Worm (Caenorhabditis elegans) whole organism, L1 larva: ENCODE measurements around the gene natc-2.
A peak's percentile ranks its signal among the peaks of the same experiment; 100 is the strongest.

Experiments used
- C04F5.9 ChIP-seq: sonication (generic microtip); optimal IDR thresholded peaks from 2 replicates; lab custom pipeline; 2016; ENCODE audit warnings: missing genetic modification characterization, missing compliant biosample characterization
- C34B4.2 ChIP-seq: sonication (generic microtip); optimal IDR thresholded peaks from 2 replicates; lab custom pipeline; 2017; ENCODE audit warnings: mild to moderate bottlenecking, missing genetic modification characterization, missing compliant biosample characterization
- F16B12.6 ChIP-seq: fragments of 150-350 bp; optimal IDR thresholded peaks from 2 replicates; lab custom pipeline; 2014; ENCODE audit warnings: missing biosample characterization, missing genetic modification characterization
- aha-1 ChIP-seq: fragments of 150-350 bp; optimal IDR thresholded peaks from 2 replicates; lab custom pipeline; 2014; ENCODE audit warnings: missing biosample characterization, missing genetic modification characterization
- alr-1 ChIP-seq: fragments of 200-800 bp; sonication (Bioruptor generic); optimal IDR thresholded peaks from 2 replicates; lab custom pipeline; 2018; ENCODE audit warnings: borderline replicate concordance, mild to moderate bottlenecking, missing genetic modification characterization, missing compliant biosample characterization
- aly-2 ChIP-seq: fragments of 150-350 bp; optimal IDR thresholded peaks from 2 replicates; lab custom pipeline; 2014; ENCODE audit warnings: missing biosample characterization, missing genetic modification characterization
- ceh-8 ChIP-seq: fragments of 200-800 bp; sonication (Bioruptor generic); optimal IDR thresholded peaks from 2 replicates; lab custom pipeline; 2018; ENCODE audit warnings: mild to moderate bottlenecking, missing genetic modification characterization, moderate library complexity, missing compliant biosample characterization
- ceh-82 ChIP-seq, 3 experiments: fragments of 150-350 bp in 1 of 3; sonication (generic microtip) in 2 of 3; optimal IDR thresholded peaks; 2 replicates each; lab custom pipeline; 2014 to 2017; ENCODE audit warnings: missing biosample characterization in 3 of 3, missing genetic modification characterization in 3 of 3
- ceh-90 ChIP-seq: sonication (generic microtip); optimal IDR thresholded peaks from 2 replicates; lab custom pipeline; 2016; ENCODE audit warnings: missing genetic modification characterization, missing compliant biosample characterization
- ces-1 ChIP-seq: fragments of 150-350 bp; optimal IDR thresholded peaks from 2 replicates; lab custom pipeline; 2014; ENCODE audit warnings: missing biosample characterization, missing genetic modification reagents, missing genetic modification characterization
- dpl-1 ChIP-seq, 3 experiments: fragments of 150-350 bp in 2 of 3; sonication (generic microtip) in 1 of 3; optimal IDR thresholded peaks; 2 replicates each; lab custom pipeline; 2014 to 2017; ENCODE audit warnings: missing biosample characterization in 3 of 3, missing genetic modification characterization in 3 of 3, missing genetic modification reagents in 3 of 3
- dsc-1 ChIP-seq: sonication (generic microtip); optimal IDR thresholded peaks from 2 replicates; lab custom pipeline; 2016; ENCODE audit warnings: mild to moderate bottlenecking, missing genetic modification characterization, missing compliant biosample characterization
- elt-2 ChIP-seq: sonication (generic microtip); optimal IDR thresholded peaks from 2 replicates; lab custom pipeline; 2016; ENCODE audit warnings: missing genetic modification characterization, mild to moderate bottlenecking, inconsistent platforms, missing compliant biosample characterization, missing genetic modification reagents
- elt-3 ChIP-seq, 6 experiments: fragments of 150-350 bp in 1 of 6; sonication (generic microtip); optimal IDR thresholded peaks; 2 replicates each; lab custom pipeline; 2017 to 2018; ENCODE audit warnings: missing biosample characterization in 6 of 6, missing genetic modification characterization in 6 of 6, inconsistent platforms in 1 of 6
- fkh-10 ChIP-seq: sonication (generic microtip); optimal IDR thresholded peaks from 2 replicates; lab custom pipeline; 2017; ENCODE audit warnings: missing biosample characterization, missing genetic modification reagents, missing genetic modification characterization
- fkh-4 ChIP-seq: sonication (generic microtip); optimal IDR thresholded peaks from 2 replicates; lab custom pipeline; 2016; ENCODE audit warnings: missing compliant biosample characterization, missing genetic modification characterization, borderline replicate concordance
- fkh-8 ChIP-seq: sonication (generic microtip); optimal IDR thresholded peaks from 2 replicates; lab custom pipeline; 2016; ENCODE audit warnings: mild to moderate bottlenecking, missing genetic modification characterization, missing compliant biosample characterization
- fos-1 ChIP-seq: fragments of 150-350 bp; optimal IDR thresholded peaks from 2 replicates; lab custom pipeline; 2014; ENCODE audit warnings: missing biosample characterization, missing genetic modification characterization
- isw-1 ChIP-seq: fragments of 200-800 bp; sonication (Bioruptor generic); IDR thresholded peaks from 2 replicates; pipeline ENCODE4 v1.3.6; 2022; ENCODE audit warnings: missing genetic modification characterization, missing compliant biosample characterization
- jun-1 ChIP-seq: fragments of 150-350 bp; optimal IDR thresholded peaks from 2 replicates; lab custom pipeline; 2014; ENCODE audit warnings: missing biosample characterization, missing genetic modification reagents, missing genetic modification characterization
- lin-13 ChIP-seq: fragments of 150-350 bp; optimal IDR thresholded peaks from 2 replicates; lab custom pipeline; 2014; ENCODE audit warnings: missing biosample characterization, missing genetic modification reagents, missing genetic modification characterization
- lin-14 ChIP-seq: fragments of 200-800 bp; sonication (Bioruptor generic); optimal IDR thresholded peaks from 2 replicates; lab custom pipeline; 2018; ENCODE audit warnings: mild to moderate bottlenecking, missing genetic modification characterization, moderate library complexity, missing compliant biosample characterization
- lir-3 ChIP-seq: sonication (generic microtip); optimal IDR thresholded peaks from 2 replicates; lab custom pipeline; 2016; ENCODE audit warnings: mild to moderate bottlenecking, missing genetic modification characterization, moderate library complexity, missing compliant biosample characterization; ENCODE audit not compliant: poor library complexity
- mef-2 ChIP-seq: fragments of 150-350 bp; optimal IDR thresholded peaks from 2 replicates; lab custom pipeline; 2014; ENCODE audit warnings: missing biosample characterization, missing genetic modification characterization
- nhr-11 ChIP-seq: fragments of 150-350 bp; optimal IDR thresholded peaks from 2 replicates; lab custom pipeline; 2014; ENCODE audit warnings: missing biosample characterization, missing genetic modification characterization
- nhr-12 ChIP-seq: sonication (generic microtip); optimal IDR thresholded peaks from 2 replicates; lab custom pipeline; 2017; ENCODE audit warnings: missing biosample characterization, missing genetic modification characterization
- nhr-237 ChIP-seq: fragments of 150-350 bp; optimal IDR thresholded peaks from 2 replicates; lab custom pipeline; 2014; ENCODE audit warnings: missing biosample characterization, missing genetic modification characterization
- nhr-28 ChIP-seq: fragments of 150-350 bp; optimal IDR thresholded peaks from 2 replicates; lab custom pipeline; 2014; ENCODE audit warnings: missing biosample characterization, missing genetic modification characterization
- nhr-47 ChIP-seq: sonication (generic microtip); optimal IDR thresholded peaks from 2 replicates; lab custom pipeline; 2016; ENCODE audit warnings: mild to moderate bottlenecking, missing genetic modification characterization, moderate library complexity, missing compliant biosample characterization
- nhr-71 ChIP-seq: sonication (generic microtip); optimal IDR thresholded peaks from 2 replicates; lab custom pipeline; 2016; ENCODE audit warnings: mild to moderate bottlenecking, missing genetic modification characterization, moderate library complexity, missing compliant biosample characterization
- nhr-76 ChIP-seq: sonication (generic microtip); optimal IDR thresholded peaks from 2 replicates; lab custom pipeline; 2017; ENCODE audit warnings: missing biosample characterization, missing genetic modification characterization
- nhr-84 ChIP-seq: sonication (generic microtip); optimal IDR thresholded peaks from 2 replicates; lab custom pipeline; 2017; ENCODE audit warnings: missing biosample characterization, missing genetic modification characterization
- nhr-90 ChIP-seq: sonication (generic microtip); optimal IDR thresholded peaks from 2 replicates; lab custom pipeline; 2016; ENCODE audit warnings: mild to moderate bottlenecking, missing genetic modification characterization, missing compliant biosample characterization; ENCODE audit not compliant: poor library complexity
- skn-1 ChIP-seq: fragments of 150-350 bp; optimal IDR thresholded peaks from 2 replicates; lab custom pipeline; 2014; ENCODE audit warnings: missing biosample characterization, missing genetic modification characterization
- snpc-4 ChIP-seq: fragments of 150-350 bp; optimal IDR thresholded peaks from 2 replicates; lab custom pipeline; 2014; ENCODE audit warnings: missing biosample characterization, missing genetic modification characterization
- snu-23 ChIP-seq: sonication (generic microtip); optimal IDR thresholded peaks from 2 replicates; lab custom pipeline; 2016; ENCODE audit warnings: missing genetic modification characterization, missing compliant biosample characterization
- sup-37 ChIP-seq: fragments of 200-800 bp; sonication (Bioruptor generic); optimal IDR thresholded peaks from 2 replicates; lab custom pipeline; 2018; ENCODE audit warnings: mild to moderate bottlenecking, missing genetic modification characterization, missing compliant biosample characterization
- tlp-1 ChIP-seq: fragments of 150-350 bp; optimal IDR thresholded peaks from 2 replicates; lab custom pipeline; 2014; ENCODE audit warnings: missing biosample characterization, missing genetic modification characterization
- unc-130 ChIP-seq: fragments of 150-350 bp; optimal IDR thresholded peaks from 2 replicates; lab custom pipeline; 2017; ENCODE audit warnings: missing biosample characterization, missing genetic modification characterization, inconsistent platforms
- unc-30 ChIP-seq: sonication (generic microtip); optimal IDR thresholded peaks from 2 replicates; lab custom pipeline; 2017; ENCODE audit warnings: missing biosample characterization, missing genetic modification characterization
- unc-62 ChIP-seq: fragments of 150-350 bp; optimal IDR thresholded peaks from 2 replicates; lab custom pipeline; 2014; ENCODE audit warnings: missing biosample characterization, missing genetic modification reagents, missing genetic modification characterization
- unc-98 ChIP-seq: fragments of 200-800 bp; sonication (Bioruptor generic); IDR thresholded peaks from 2 replicates; pipeline ENCODE4 v1.3.6; 2022; ENCODE audit warnings: missing genetic modification characterization, missing compliant biosample characterization
- vab-15 ChIP-seq: sonication (generic microtip); optimal IDR thresholded peaks from 2 replicates; lab custom pipeline; 2017; ENCODE audit warnings: missing genotype, mild to moderate bottlenecking, missing genetic modification characterization, missing compliant biosample characterization
- zip-4 ChIP-seq: fragments of 200-800 bp; sonication (Bioruptor generic); optimal IDR thresholded peaks from 2 replicates; lab custom pipeline; 2018; ENCODE audit warnings: mild to moderate bottlenecking, missing genetic modification characterization, moderate library complexity, missing compliant biosample characterization
- ztf-11 ChIP-seq, 2 experiments: sonication (generic microtip); optimal IDR thresholded peaks; 2 replicates each; lab custom pipeline; 2016 to 2017; ENCODE audit warnings: missing genetic modification characterization in 2 of 2, missing biosample characterization in 1 of 2, missing compliant biosample characterization in 1 of 2
- ztf-4 ChIP-seq: fragments of 150-350 bp; optimal IDR thresholded peaks from 2 replicates; lab custom pipeline; 2014; ENCODE audit warnings: missing biosample characterization, missing genetic modification characterization

natc-2 gene

ce11 chrV:5271487-5271886 lies 2.4 kb upstream of the natc-2 start (continued):
- TF ChIP-seq dpl-1 (GFP tag; optimal IDR thresholded peaks at IDR 0.05; lab: Kevin White, UChicago): peak; percentile 16 to 41 (median 23)
- TF ChIP-seq fkh-10 (GFP tag; lab: Kevin White, UChicago): no peak
- TF ChIP-seq aly-2 (tag; lab: Kevin White, UChicago): no peak
- TF ChIP-seq zip-4 (GFP tag; lab: Kevin White, UChicago): no peak
- TF ChIP-seq lir-3: no peak
- no peak for TF ChIP-seq unc-98 (GFP tag; lab: Robert Waterston, UW)
- TF ChIP-seq tlp-1 (tag; lab: Kevin White, UChicago): no peak
- no peak for TF ChIP-seq vab-15 (tag; lab: Kevin White, UChicago)
- TF ChIP-seq unc-130 (tag; lab: Kevin White, UChicago): peak; percentile 16
- TF ChIP-seq unc-30: no peak
- TF ChIP-seq skn-1: peak; percentile 10
- TF ChIP-seq nhr-84 (tag; lab: Kevin White, UChicago): no peak
- peak; percentile 88 for TF ChIP-seq nhr-71 (tag; lab: Kevin White, UChicago)
- TF ChIP-seq F16B12.6 (tag; lab: Kevin White, UChicago): peak; percentile 0
- no peak for TF ChIP-seq ceh-8 (GFP tag; lab: Kevin White, UChicago)
- TF ChIP-seq nhr-47 (tag; lab: Kevin White, UChicago): peak; percentile 63
- no peak for TF ChIP-seq sup-37 (GFP tag; lab: Kevin White, UChicago)
- TF ChIP-seq nhr-237: no peak
- no peak for TF ChIP-seq C34B4.2 (tag; lab: Kevin White, UChicago)
- TF ChIP-seq lin-13 (GFP tag; lab: Kevin White, UChicago): no peak
- no peak for TF ChIP-seq alr-1
- TF ChIP-seq snu-23: peak; percentile 68
- TF ChIP-seq snpc-4 (tag; lab: Kevin White, UChicago): no peak
- TF ChIP-seq elt-2 (tag; lab: Kevin White, UChicago): peak; percentile 92
- no peak for TF ChIP-seq ces-1
- TF ChIP-seq ceh-82 (tag; optimal IDR thresholded peaks at IDR 0.05; lab: Kevin White, UChicago): no peak
- no peak for TF ChIP-seq nhr-28 (tag; lab: Kevin White, UChicago)
- TF ChIP-seq unc-62 (GFP tag; lab: Kevin White, UChicago): no peak
- TF ChIP-seq nhr-11 (tag; lab: Kevin White, UChicago): no peak
- no peak for TF ChIP-seq mef-2 (tag; lab: Kevin White, UChicago)
- TF ChIP-seq fkh-8: peak; percentile 50
- TF ChIP-seq nhr-90 (tag; lab: Kevin White, UChicago): peak; percentile 71
- no peak for TF ChIP-seq C04F5.9 (tag; lab: Kevin White, UChicago)
- peak in 5 of 6 experiments; percentile 28 to 70 (median 32) for TF ChIP-seq elt-3 (tag; optimal IDR thresholded peaks at IDR 0.05; lab: Kevin White, UChicago)
- TF ChIP-seq nhr-76 (tag; lab: Kevin White, UChicago): no peak
- peak; percentile 81 for TF ChIP-seq ztf-4 (tag; lab: Kevin White, UChicago)
- no peak for TF ChIP-seq ztf-11 (tag; optimal IDR thresholded peaks at IDR 0.05; lab: Kevin White, UChicago)
- TF ChIP-seq ceh-90 (tag; lab: Kevin White, UChicago): no peak
- TF ChIP-seq dsc-1 (tag; lab: Kevin White, UChicago): no peak
- no peak for TF ChIP-seq fos-1 (tag; lab: Kevin White, UChicago)
- peak; percentile 91 for TF ChIP-seq lin-14 (GFP tag; lab: Kevin White, UChicago)

DNA sequence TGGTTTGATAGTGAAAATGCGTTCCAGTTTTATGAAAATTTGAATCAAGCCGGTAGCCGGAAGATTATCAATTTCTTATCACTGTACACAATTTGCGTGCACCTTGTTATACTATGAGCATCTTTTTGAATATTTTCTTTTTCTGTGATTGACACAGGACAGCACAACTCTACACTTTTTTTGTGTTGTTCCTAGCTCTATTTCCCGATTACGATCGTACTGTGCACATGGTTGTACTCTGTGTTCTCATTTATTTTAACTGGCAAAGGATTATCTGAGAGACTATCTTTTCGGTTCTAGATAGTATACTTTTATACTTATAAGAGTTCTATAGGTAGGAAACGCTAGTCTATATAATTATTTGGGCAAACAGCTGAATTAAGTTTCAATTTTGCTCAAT lies 1.8 kb upstream of the natc-2 start:
- no peak for TF ChIP-seq nhr-12 (tag; lab: Kevin White, UChicago)
- no peak for TF ChIP-seq fkh-4
- TF ChIP-seq sup-37 (GFP tag; lab: Kevin White, UChicago): no peak
- TF ChIP-seq aha-1 (tag; lab: Kevin White, UChicago): no peak
- TF ChIP-seq isw-1 (GFP tag; lab: Robert Waterston, UW): no peak
- TF ChIP-seq lin-13 (GFP tag; lab: Kevin White, UChicago): no peak
- TF ChIP-seq jun-1 (tag; lab: Kevin White, UChicago): no peak
